Worm (Caenorhabditis elegans) whole organism, L4 larva: ENCODE results near the gene F39E9.14.
A peak's percentile ranks its signal among the peaks of the same experiment; 100 is the strongest.
"Not testable (repeated sequence)": the region's sequence is repeated elsewhere in the genome, so short reads cannot be mapped to it uniquely, and the experiment has no call there.

Experiments used
- D1046.2 ChIP-seq: fragments of 200-800 bp; sonication (Bioruptor generic); IDR thresholded peaks from 2 replicates; pipeline ENCODE4 v1.3.6; 2022; ENCODE audit warnings: missing genetic modification characterization, missing compliant biosample characterization
- F10B5.3 ChIP-seq: sonication (generic microtip); optimal IDR thresholded peaks from 2 replicates; lab custom pipeline; 2016; ENCODE audit warnings: mild to moderate bottlenecking, missing genetic modification characterization, missing compliant biosample characterization
- Y48G9A.11 ChIP-seq: fragments of 200-800 bp; sonication (Bioruptor generic); IDR thresholded peaks from 2 replicates; pipeline ENCODE4 v1.3.6; 2022; ENCODE audit warnings: missing genetic modification reagents, missing genetic modification characterization, missing compliant biosample characterization
- ZK337.2 ChIP-seq: fragments of 200-800 bp; sonication (Bioruptor generic); IDR thresholded peaks from 2 replicates; pipeline ENCODE4 v1.3.6; 2022; ENCODE audit warnings: missing genetic modification reagents, missing genetic modification characterization, missing compliant biosample characterization
- ZK546.5 ChIP-seq, 2 experiments: sonication (generic microtip); optimal IDR thresholded peaks; 2 replicates each; lab custom pipeline; 2017; ENCODE audit warnings: missing biosample characterization in 2 of 2, missing genetic modification characterization in 2 of 2
- aha-1 ChIP-seq: fragments of 150-350 bp; peaks from one replicate; lab custom pipeline; 2014; ENCODE audit warnings: missing biosample characterization, missing genetic modification characterization
- attf-4 ChIP-seq: sonication (generic microtip); optimal IDR thresholded peaks from 3 replicates; lab custom pipeline; 2017; ENCODE audit warnings: missing biosample characterization, missing genetic modification characterization
- ceh-28 ChIP-seq: fragments of 150-350 bp; optimal IDR thresholded peaks from 2 replicates; lab custom pipeline; 2014; ENCODE audit warnings: missing biosample characterization, missing genetic modification reagents, missing genetic modification characterization
- ceh-32 ChIP-seq: sonication (generic microtip); optimal IDR thresholded peaks from 2 replicates; lab custom pipeline; 2016; ENCODE audit warnings: mild to moderate bottlenecking, missing genetic modification characterization, missing compliant biosample characterization; ENCODE audit not compliant: poor library complexity
- daf-8 ChIP-seq: fragments of 200-800 bp; sonication (Bioruptor generic); IDR thresholded peaks from 2 replicates; pipeline ENCODE4 v1.3.6; 2022; ENCODE audit warnings: missing genetic modification characterization, missing compliant biosample characterization
- dmd-6 ChIP-seq: fragments of 200-800 bp; sonication (Bioruptor generic); IDR thresholded peaks from 2 replicates; pipeline ENCODE4 v1.3.6; 2022; ENCODE audit warnings: missing genetic modification reagents, missing genetic modification characterization, missing compliant biosample characterization
- dpl-1 ChIP-seq: fragments of 150-350 bp; optimal IDR thresholded peaks from 2 replicates; lab custom pipeline; 2014; ENCODE audit warnings: missing biosample characterization, missing genetic modification reagents, missing genetic modification characterization
- duxl-1 ChIP-seq: sonication (generic microtip); optimal IDR thresholded peaks from 2 replicates; lab custom pipeline; 2016; ENCODE audit warnings: mild to moderate bottlenecking, missing genetic modification characterization, moderate library complexity, missing compliant biosample characterization; ENCODE audit not compliant: poor library complexity
- egl-43 ChIP-seq: fragments of 200-800 bp; sonication (Bioruptor generic); IDR thresholded peaks from 2 replicates; pipeline ENCODE4 v1.3.6; 2022; ENCODE audit warnings: missing genetic modification reagents, missing genetic modification characterization, missing compliant biosample characterization
- fos-1 ChIP-seq: fragments of 150-350 bp; optimal IDR thresholded peaks from 2 replicates; lab custom pipeline; 2014; ENCODE audit warnings: missing biosample characterization, missing genetic modification characterization
- hif-1 ChIP-seq, 2 experiments: sonication (generic microtip); optimal IDR thresholded peaks; 2 replicates each; lab custom pipeline; 2016 to 2017; ENCODE audit warnings: missing compliant biosample characterization in 2 of 2, missing genetic modification characterization in 2 of 2, missing genetic modification reagents in 2 of 2, missing genotype in 2 of 2, mild to moderate bottlenecking in 1 of 2
- hlh-11 ChIP-seq: fragments of 200-800 bp; sonication (Bioruptor generic); optimal IDR thresholded peaks from 2 replicates; lab custom pipeline; 2018; ENCODE audit warnings: mild to moderate bottlenecking, missing genetic modification characterization, missing compliant biosample characterization
- hmg-1.1 ChIP-seq: fragments of 200-800 bp; sonication (Bioruptor generic); IDR thresholded peaks from 2 replicates; pipeline ENCODE4 v1.3.6; 2022; ENCODE audit warnings: missing genetic modification reagents, missing genetic modification characterization, missing compliant biosample characterization
- jun-1 ChIP-seq: fragments of 150-350 bp; optimal IDR thresholded peaks from 2 replicates; lab custom pipeline; 2014; ENCODE audit warnings: missing biosample characterization, missing genetic modification reagents, missing genetic modification characterization
- lin-39 ChIP-seq: fragments of 150-350 bp; optimal IDR thresholded peaks from 2 replicates; lab custom pipeline; 2014; ENCODE audit warnings: missing biosample characterization, missing genetic modification reagents, missing genetic modification characterization
- madf-9 ChIP-seq: fragments of 200-800 bp; sonication (Bioruptor generic); conservative IDR thresholded peaks from 2 replicates; pipeline ENCODE4 v1.3.6; 2022; ENCODE audit warnings: missing genetic modification reagents, missing genetic modification characterization, missing compliant biosample characterization
- mdt-29 ChIP-seq: fragments of 200-800 bp; sonication (Bioruptor generic); IDR thresholded peaks from 2 replicates; pipeline ENCODE4 v1.3.6; 2022; ENCODE audit warnings: missing genetic modification reagents, missing genetic modification characterization, missing compliant biosample characterization
- mep-1 ChIP-seq: fragments of 150-350 bp; sonication (generic microtip); optimal IDR thresholded peaks from 3 replicates; lab custom pipeline; 2014; ENCODE audit warnings: missing biosample characterization, missing genetic modification characterization
- mxl-2 ChIP-seq: fragments of 200-800 bp; sonication (Bioruptor generic); conservative IDR thresholded peaks from 2 replicates; pipeline ENCODE4 v1.3.6; 2022; ENCODE audit warnings: missing genetic modification reagents, missing genetic modification characterization, missing compliant biosample characterization
- nhr-10 ChIP-seq: fragments of 150-350 bp; optimal IDR thresholded peaks from 2 replicates; lab custom pipeline; 2014; ENCODE audit warnings: missing biosample characterization, missing genetic modification characterization
- nhr-102 ChIP-seq: sonication (generic microtip); optimal IDR thresholded peaks from 2 replicates; lab custom pipeline; 2016; ENCODE audit warnings: mild to moderate bottlenecking, missing genetic modification characterization, moderate library complexity, missing compliant biosample characterization
- nhr-111 ChIP-seq: fragments of 200-800 bp; sonication (Bioruptor generic); optimal IDR thresholded peaks from 2 replicates; lab custom pipeline; 2018; ENCODE audit warnings: mild to moderate bottlenecking, missing genetic modification characterization, missing compliant biosample characterization
- nhr-237 ChIP-seq: sonication (generic microtip); optimal IDR thresholded peaks from 2 replicates; lab custom pipeline; 2017; ENCODE audit warnings: missing biosample characterization, missing genetic modification characterization
- nhr-25 ChIP-seq: sonication (generic microtip); optimal IDR thresholded peaks from 2 replicates; lab custom pipeline; 2017; ENCODE audit warnings: missing genetic modification characterization, mild to moderate bottlenecking, missing compliant biosample characterization, antibody characterized with exemption, moderate library complexity, borderline replicate concordance; ENCODE audit not compliant: insufficient read depth
- nhr-28 ChIP-seq: fragments of 150-350 bp; optimal IDR thresholded peaks from 2 replicates; lab custom pipeline; 2014; ENCODE audit warnings: missing biosample characterization, missing genetic modification characterization
- nhr-6 ChIP-seq: fragments of 150-350 bp; optimal IDR thresholded peaks from 2 replicates; lab custom pipeline; 2014; ENCODE audit warnings: missing biosample characterization, missing genetic modification characterization
- nhr-76 ChIP-seq: fragments of 150-350 bp; optimal IDR thresholded peaks from 2 replicates; lab custom pipeline; 2014; ENCODE audit warnings: missing biosample characterization, missing genetic modification characterization
- rbr-2 ChIP-seq: sonication (generic microtip); optimal IDR thresholded peaks from 2 replicates; lab custom pipeline; 2016; ENCODE audit warnings: missing genotype, missing genetic modification characterization, missing compliant biosample characterization
- saeg-2 ChIP-seq: fragments of 200-800 bp; sonication (Bioruptor generic); IDR thresholded peaks from 2 replicates; pipeline ENCODE4 v1.3.6; 2022; ENCODE audit warnings: missing genetic modification reagents, missing genetic modification characterization, missing compliant biosample characterization
- sdz-12 ChIP-seq: fragments of 200-800 bp; sonication (Bioruptor generic); optimal IDR thresholded peaks from 2 replicates; lab custom pipeline; 2018; ENCODE audit warnings: mild to moderate bottlenecking, missing genetic modification characterization, missing compliant biosample characterization
- skn-1 ChIP-seq: fragments of 150-350 bp; optimal IDR thresholded peaks from 2 replicates; lab custom pipeline; 2014; ENCODE audit warnings: missing biosample characterization, missing genetic modification characterization
- snpc-4 ChIP-seq: fragments of 150-350 bp; optimal IDR thresholded peaks from 2 replicates; lab custom pipeline; 2014; ENCODE audit warnings: missing biosample characterization, missing genetic modification characterization
- spr-3 ChIP-seq: fragments of 200-800 bp; sonication (Bioruptor generic); optimal IDR thresholded peaks from 2 replicates; lab custom pipeline; 2018; ENCODE audit warnings: mild to moderate bottlenecking, missing genetic modification characterization, missing compliant biosample characterization
- unc-62 ChIP-seq, 3 experiments: fragments of 150-350 bp in 1 of 3; sonication (generic microtip); optimal IDR thresholded peaks in 2 of 3; peaks in 1 of 3; 1 replicate in 1 of 3; 2 replicates in 2 of 3; lab custom pipeline; 2014 to 2017; ENCODE audit warnings: missing biosample characterization in 3 of 3, missing genetic modification characterization in 3 of 3, missing genetic modification reagents in 3 of 3, missing genotype in 1 of 3
- zag-1 ChIP-seq: fragments of 150-350 bp; optimal IDR thresholded peaks from 2 replicates; lab custom pipeline; 2014; ENCODE audit warnings: missing biosample characterization, missing genetic modification characterization
- zip-2 ChIP-seq: fragments of 150-350 bp; optimal IDR thresholded peaks from 2 replicates; lab custom pipeline; 2014; ENCODE audit warnings: missing biosample characterization, missing genetic modification characterization
- ztf-11 ChIP-seq: fragments of 150-350 bp; optimal IDR thresholded peaks from 2 replicates; lab custom pipeline; 2014; ENCODE audit warnings: missing biosample characterization, missing genetic modification characterization

Gene F39E9.14

ce11 chrII:3290544-3290943 lies at the start of gene F39E9.14:
TSS of gene F39E9.14 (minus strand) at chrII:3290644.
- not testable (repeated sequence) for TF ChIP-seq madf-9; D1046.2 (GFP tag; lab: Robert Waterston, UW); nhr-76 (tag; lab: Kevin White, UChicago)

- TF ChIP-seq D1046.2 (GFP tag; lab: Robert Waterston, UW) (no peak), dmd-6 (GFP tag; lab: Robert Waterston, UW) (no peak), unc-62 (GFP tag; optimal IDR thresholded peaks at IDR 0.05 in 1 of 2; lab: Kevin White, UChicago) (peak in 1 of 2 experiments; percentile 31), unc-62 (tag; optimal IDR thresholded peaks at IDR 0.05; lab: Kevin White, UChicago) (no peak), aha-1 (tag; lab: Kevin White, UChicago) (peak; percentile 79)
Measured at ce11 chrII:3338556-3338955, 48.1 kb upstream of the F39E9.14 start, which contains the start of gene F14D2.7. TSS of gene F14D2.7 (minus strand) at chrII:3338656.

- TF ChIP-seq jun-1 (no peak), Y48G9A.11 (no peak), ZK337.2 (GFP tag; lab: Robert Waterston, UW) (no peak), attf-4 (no peak), nhr-6 (tag; lab: Kevin White, UChicago) (no peak), dmd-6 (GFP tag; lab: Robert Waterston, UW) (no peak), nhr-25 (tag; lab: Kevin White, UChicago) (no peak), duxl-1 (tag; lab: Kevin White, UChicago) (no peak), unc-62 (GFP tag; optimal IDR thresholded peaks at IDR 0.05 in 1 of 2; lab: Kevin White, UChicago) (no peak), unc-62 (tag; optimal IDR thresholded peaks at IDR 0.05; lab: Kevin White, UChicago) (no peak), mdt-29 (GFP tag; lab: Robert Waterston, UW) (no peak), mxl-2 (GFP tag; lab: Robert Waterston, UW) (no peak), mep-1 (tag; lab: Kevin White, UChicago) (no peak), skn-1 (tag; lab: Kevin White, UChicago) (no peak), lin-39 (tag; lab: Kevin White, UChicago) (no peak), nhr-111 (no peak), nhr-237 (tag; lab: Kevin White, UChicago) (no peak), ztf-11 (tag; lab: Kevin White, UChicago) (no peak), hmg-1.1 (GFP tag; lab: Robert Waterston, UW) (no peak), rbr-2 (no peak)
Measured at ce11 chrII:3337039-3337438, 46.6 kb upstream of the F39E9.14 start, which contains the start of gene F14D2.19. TSS of gene F14D2.19 (minus strand) at chrII:3337139.

ce11 chrII:3332039-3332438 lies 41.6 kb upstream of the F39E9.14 start, which contains the start of gene irld-27:
TSS of gene irld-27 (plus strand) at chrII:3332339.
- TF ChIP-seq sdz-12 (no peak), F10B5.3 (tag; lab: Kevin White, UChicago) (no peak)

ce11 chrII:3327104-3327503 lies 36.7 kb upstream of the F39E9.14 start, which contains the start of gene Y46D2A.3:
TSS of gene Y46D2A.3 (minus strand) at chrII:3327204.
- TF ChIP-seq egl-43 (GFP tag; lab: Robert Waterston, UW) (no peak), nhr-10 (tag; lab: Kevin White, UChicago) (no peak), zag-1 (tag; lab: Kevin White, UChicago) (no peak), saeg-2 (no peak), spr-3 (GFP tag; lab: Kevin White, UChicago) (no peak), nhr-102 (tag; lab: Kevin White, UChicago) (no peak), hlh-11 (tag; lab: Kevin White, UChicago) (no peak), nhr-28 (tag; lab: Kevin White, UChicago) (no peak), dpl-1 (GFP tag; lab: Kevin White, UChicago) (no peak), ceh-28 (no peak), daf-8 (GFP tag; lab: Robert Waterston, UW) (no peak), nhr-111 (no peak), ZK546.5 (tag; optimal IDR thresholded peaks at IDR 0.05; lab: Kevin White, UChicago) (no peak), zip-2 (tag; lab: Kevin White, UChicago) (no peak), nhr-6 (tag; lab: Kevin White, UChicago) (no peak), ceh-32 (tag; lab: Kevin White, UChicago) (no peak), hif-1 (tag; optimal IDR thresholded peaks at IDR 0.05; lab: Kevin White, UChicago) (no peak), fos-1 (no peak), madf-9 (no peak), snpc-4 (tag; lab: Kevin White, UChicago) (no peak)
